Worm (Caenorhabditis elegans): ENCODE results near the gene Y39A1A.16.

- TF ChIP-seq fkh-10 (GFP tag; optimal IDR thresholded peaks at IDR 0.05) (no peak), rbr-2 (tag; optimal IDR thresholded peaks at IDR 0.05) (no peak), aly-2 (tag; optimal IDR thresholded peaks at IDR 0.05) (no peak), arid-1 (GFP tag; conservative IDR thresholded peaks at IDR 0.05) (no peak), lin-39 (tag; optimal IDR thresholded peaks at IDR 0.05) (no peak), ceh-44 (GFP tag; IDR thresholded peaks at IDR 0.05) (no peak), ceh-20 (GFP tag; IDR thresholded peaks at IDR 0.05) (no peak), lsy-2 (tag; optimal IDR thresholded peaks at IDR 0.05) (no peak), skn-1 (tag; optimal IDR thresholded peaks at IDR 0.05) (no peak), zfp-2 (tag; optimal IDR thresholded peaks at IDR 0.05) (no peak)
These were observed 10.0 kb downstream of the Y39A1A.16 start, which contains the start of gene Y39A1A.31 for ce11 chrIII:10689057-10689456.
